Fruit fly (Drosophila melanogaster) whole organism, wandering third instar larva: ENCODE measurements around the gene Ts.

Experiments
- Abd-B ChIP-seq: fragments of >200 bp; optimal IDR thresholded peaks from 2 replicates; lab custom pipeline; 2017; ENCODE audit warnings: missing biosample characterization, missing genetic modification characterization
- CG9705 ChIP-seq: fragments of 200-800 bp; sonication (Bioruptor generic); optimal IDR thresholded peaks from 2 replicates; lab custom pipeline; 2018; ENCODE audit warnings: missing biosample characterization, mild to moderate bottlenecking, missing genetic modification characterization
- CrebA ChIP-seq: fragments of 200-800 bp; sonication (Bioruptor generic); optimal IDR thresholded peaks from 2 replicates; lab custom pipeline; 2016; ENCODE audit warnings: missing biosample characterization, mild to moderate bottlenecking, missing genetic modification characterization, borderline replicate concordance
- Dfd ChIP-seq: fragments of >200 bp; optimal IDR thresholded peaks from 2 replicates; lab custom pipeline; 2017; ENCODE audit warnings: missing biosample characterization, missing genetic modification characterization
- Dif ChIP-seq: fragments of 200-275, 200-300 bp; sonication (Bioruptor generic); optimal IDR thresholded peaks from 2 replicates; lab custom pipeline; 2018; ENCODE audit warnings: missing biosample characterization, missing genetic modification characterization; ENCODE audit not compliant: partially characterized antibody
- GATAd ChIP-seq: sonication (Bioruptor generic); optimal IDR thresholded peaks from 2 replicates; lab custom pipeline; 2016; ENCODE audit warnings: missing biosample characterization, missing genetic modification characterization
- HLH106 ChIP-seq: fragments of 200-800 bp; optimal IDR thresholded peaks from 3 replicates; lab custom pipeline; 2019; ENCODE audit warnings: missing biosample characterization, mild to moderate bottlenecking, missing genetic modification characterization, moderate library complexity
- Hnf4 ChIP-seq: fragments of 200-800 bp; sonication (Bioruptor generic); optimal IDR thresholded peaks from 2 replicates; lab custom pipeline; 2016; ENCODE audit warnings: missing biosample characterization, mild to moderate bottlenecking, missing genetic modification characterization
- Hr78 ChIP-seq: fragments of >200 bp; optimal IDR thresholded peaks from 2 replicates; lab custom pipeline; 2017; ENCODE audit warnings: missing biosample characterization, missing genetic modification characterization
- Hr83 ChIP-seq: fragments of 200-300 bp; sonication (Bioruptor generic); optimal IDR thresholded peaks from 2 replicates; lab custom pipeline; 2016; ENCODE audit warnings: missing biosample characterization, mild to moderate bottlenecking, missing genetic modification characterization, moderate library complexity; ENCODE audit not compliant: poor library complexity, severe bottlenecking
- Jra ChIP-seq: sonication (Bioruptor generic); optimal IDR thresholded peaks from 2 replicates; lab custom pipeline; 2016; ENCODE audit warnings: missing biosample characterization, missing genetic modification characterization
- Mio ChIP-seq: sonication (Bioruptor generic); optimal IDR thresholded peaks from 2 replicates; lab custom pipeline; 2016; ENCODE audit warnings: missing biosample characterization, missing genetic modification characterization
- Myc ChIP-seq: fragments of >200 bp; optimal IDR thresholded peaks from 2 replicates; lab custom pipeline; 2017
- N ChIP-seq: fragments of >200 bp; optimal IDR thresholded peaks from 2 replicates; lab custom pipeline; 2018; ENCODE audit warnings: missing biosample characterization, missing external identifiers, missing genetic modification characterization
- OdsH ChIP-seq: fragments of 200-800 bp; sonication (Bioruptor generic); optimal IDR thresholded peaks from 2 replicates; lab custom pipeline; 2016; ENCODE audit warnings: missing biosample characterization, mild to moderate bottlenecking, missing genetic modification characterization
- Rel ChIP-seq, 2 experiments: fragments of 200-800 bp; sonication (Bioruptor generic) in 1 of 2; optimal IDR thresholded peaks; 2 replicates in 1 of 2; 3 replicates in 1 of 2; lab custom pipeline; 2016 to 2019; ENCODE audit warnings: mild to moderate bottlenecking in 2 of 2, missing biosample characterization in 2 of 2, missing genetic modification characterization in 2 of 2, moderate library complexity in 1 of 2
- Sp1 ChIP-seq: fragments of 200-800 bp; sonication (Bioruptor generic); optimal IDR thresholded peaks from 3 replicates; lab custom pipeline; 2019; ENCODE audit warnings: missing biosample characterization, mild to moderate bottlenecking, missing genetic modification characterization, moderate library complexity
- Vsx2 ChIP-seq: fragments of 200-300, 225-300 bp; sonication (Bioruptor generic); optimal IDR thresholded peaks from 2 replicates; lab custom pipeline; 2018; ENCODE audit warnings: missing biosample characterization, missing genetic modification characterization; ENCODE audit not compliant: partially characterized antibody
- br ChIP-seq: fragments of 200-800 bp; sonication (Bioruptor generic); optimal IDR thresholded peaks from 2 replicates; lab custom pipeline; 2016; ENCODE audit warnings: missing biosample characterization, missing genetic modification characterization
- brk ChIP-seq: fragments of 200-800 bp; sonication (Bioruptor generic); optimal IDR thresholded peaks from 2 replicates; lab custom pipeline; 2016; ENCODE audit warnings: missing biosample characterization, mild to moderate bottlenecking, missing genetic modification characterization
- dl ChIP-seq, 2 experiments: fragments of 175-275, 200-275 bp in 1 of 2; fragments of 200-275 bp in 1 of 2; sonication (Bioruptor generic); optimal IDR thresholded peaks; lab custom pipeline; 2018; ENCODE audit warnings: mild to moderate bottlenecking in 2 of 2, missing biosample characterization in 2 of 2, missing genetic modification characterization in 2 of 2, moderate library complexity in 2 of 2; ENCODE audit not compliant: partially characterized antibody in 2 of 2, insufficient read depth in 1 of 2
- dmrt93B ChIP-seq: fragments of 200-800 bp; sonication (Bioruptor generic); optimal IDR thresholded peaks from 2 replicates; lab custom pipeline; 2018; ENCODE audit warnings: missing biosample characterization, mild to moderate bottlenecking, missing genetic modification characterization
- dsf ChIP-seq: sonication (Bioruptor generic); optimal IDR thresholded peaks from 2 replicates; lab custom pipeline; 2016; ENCODE audit warnings: missing biosample characterization, missing genetic modification characterization, borderline replicate concordance
- ey ChIP-seq: fragments of 200-800 bp; sonication (Bioruptor generic); optimal IDR thresholded peaks from 2 replicates; lab custom pipeline; 2016; ENCODE audit warnings: missing biosample characterization, missing genetic modification characterization
- foxo ChIP-seq, 2 experiments: fragments of 200-800 bp; sonication (Bioruptor generic); optimal IDR thresholded peaks; 2 replicates in 1 of 2; 3 replicates in 1 of 2; lab custom pipeline; 2016 to 2017; ENCODE audit warnings: missing biosample characterization in 2 of 2, missing genetic modification characterization in 2 of 2
- fru ChIP-seq: fragments of 200-800 bp; sonication (Bioruptor generic); optimal IDR thresholded peaks from 3 replicates; lab custom pipeline; 2016; ENCODE audit warnings: missing biosample characterization, mild to moderate bottlenecking, missing genetic modification characterization
- h ChIP-seq: fragments of 200-800 bp; sonication (Bioruptor generic); optimal IDR thresholded peaks from 3 replicates; lab custom pipeline; 2016; ENCODE audit warnings: missing biosample characterization, mild to moderate bottlenecking, missing genetic modification characterization
- jim ChIP-seq: fragments of 175-275, 200-325 bp; sonication (Bioruptor generic); optimal IDR thresholded peaks from 2 replicates; lab custom pipeline; 2016; ENCODE audit warnings: missing biosample characterization, mild to moderate bottlenecking, missing genetic modification characterization
- lola ChIP-seq: fragments of >200 bp; optimal IDR thresholded peaks from 2 replicates; lab custom pipeline; 2017; ENCODE audit warnings: missing biosample characterization, missing genetic modification characterization
- pan ChIP-seq: fragments of >200 bp; optimal IDR thresholded peaks from 2 replicates; lab custom pipeline; 2017
- psq ChIP-seq: fragments of 200-800 bp; sonication (Bioruptor generic); optimal IDR thresholded peaks from 3 replicates; lab custom pipeline; 2017; ENCODE audit warnings: missing biosample characterization, mild to moderate bottlenecking, missing genetic modification characterization, moderate library complexity
- rgr ChIP-seq: fragments of 200-800 bp; sonication (Bioruptor generic); optimal IDR thresholded peaks from 3 replicates; lab custom pipeline; 2016; ENCODE audit warnings: missing biosample characterization, mild to moderate bottlenecking, missing genetic modification characterization
- sage ChIP-seq: fragments of 200-800 bp; sonication (Bioruptor generic); optimal IDR thresholded peaks from 2 replicates; lab custom pipeline; 2016; ENCODE audit warnings: missing biosample characterization, mild to moderate bottlenecking, missing genetic modification characterization
- sv ChIP-seq: fragments of 200-800 bp; sonication (Bioruptor generic); optimal IDR thresholded peaks from 3 replicates; lab custom pipeline; 2016; ENCODE audit warnings: missing biosample characterization, missing genetic modification characterization
- tai ChIP-seq: sonication (Bioruptor generic); optimal IDR thresholded peaks from 2 replicates; lab custom pipeline; 2016; ENCODE audit warnings: missing biosample characterization, missing genetic modification characterization
- usp ChIP-seq: fragments of >200 bp; optimal IDR thresholded peaks from 2 replicates; lab custom pipeline; 2017; ENCODE audit warnings: missing biosample characterization, missing genetic modification characterization
- woc ChIP-seq: sonication (Bioruptor generic); optimal IDR thresholded peaks from 2 replicates; lab custom pipeline; 2016; ENCODE audit warnings: missing biosample characterization, mild to moderate bottlenecking, missing genetic modification characterization

Gene Ts

DNA sequence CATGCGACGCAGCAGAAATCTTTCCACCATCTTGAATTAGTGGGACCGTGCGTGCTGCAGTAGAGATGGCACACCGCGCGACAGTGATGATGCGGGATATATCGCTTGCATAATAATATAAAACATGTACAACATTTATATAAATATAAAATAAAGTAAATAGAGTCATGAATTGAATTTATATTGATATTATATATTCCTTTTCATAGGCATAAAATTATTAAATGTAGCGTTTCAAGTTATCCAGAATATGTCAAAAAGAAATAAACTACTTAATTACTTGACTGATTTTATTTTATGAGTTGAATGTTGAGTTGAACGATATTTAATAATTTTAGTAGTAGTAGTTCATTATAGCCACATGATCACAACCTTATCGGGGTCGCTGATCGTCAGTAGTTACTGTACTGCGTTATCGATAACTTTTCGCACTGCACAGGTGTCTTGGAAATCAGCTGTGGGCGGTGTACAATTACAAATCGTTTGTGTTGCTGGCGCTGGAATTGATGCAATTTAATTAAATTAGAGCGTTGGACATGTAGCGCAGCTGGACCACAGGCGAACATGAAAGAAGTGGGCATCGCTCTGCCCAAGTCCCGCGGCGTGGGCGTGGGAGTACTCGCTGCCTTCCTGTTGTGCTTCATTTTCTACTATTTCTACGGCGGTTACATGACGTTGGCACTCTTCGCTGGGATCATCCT, 18.4 kb upstream of the Ts start, which contains the start of the genes Chd1 and Bem46 (continued):
- TF ChIP-seq usp (GFP tag; lab: Kevin White, UChicago) (no peak), N (GFP tag; lab: Kevin White, UChicago) (no peak)

- TF ChIP-seq Hnf4 (GFP tag; lab: Kevin White, UChicago) (no peak), N (GFP tag; lab: Kevin White, UChicago) (no peak), pan (no peak), foxo (GFP tag; optimal IDR thresholded peaks at IDR 0.05; lab: Kevin White, UChicago) (no peak), psq (GFP tag; lab: Kevin White, UChicago) (no peak), sage (GFP tag; lab: Kevin White, UChicago) (no peak), brk (no peak), dl (GFP tag; optimal IDR thresholded peaks at IDR 0.05; lab: Kevin White, UChicago; ENCODE audit: insufficient read depth in 1 of 2, partially characterized antibody in 2 of 2) (no peak), HLH106 (tag; lab: Kevin White, UChicago) (no peak), GATAd (no peak), ey (GFP tag; lab: Kevin White, UChicago) (no peak), Hr83 (no peak), sv (GFP tag; lab: Kevin White, UChicago) (no peak), woc (GFP tag; lab: Kevin White, UChicago) (no peak)
These were observed 17.3 kb upstream of the Ts start for dm6 chr2L:2986776-2987175.

DNA sequence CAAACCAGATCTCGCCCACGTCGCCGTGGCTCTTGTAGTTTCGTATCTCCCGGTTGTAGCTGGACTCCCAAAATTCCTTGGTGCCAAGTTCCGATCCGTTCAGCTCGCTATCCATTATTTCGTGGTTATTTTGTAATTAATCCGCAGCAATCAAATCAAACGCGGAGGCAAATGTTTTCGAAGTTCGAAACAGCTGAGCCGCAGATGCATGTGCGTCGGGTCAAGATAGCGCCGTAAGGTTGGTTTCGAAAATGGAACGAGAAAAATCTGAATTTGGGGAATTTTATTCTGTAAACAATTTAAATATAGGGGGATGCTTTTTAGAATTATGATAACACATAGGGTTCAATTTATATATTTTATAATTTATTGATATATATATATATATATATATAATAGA, 9.7 kb upstream of the Ts start, which contains the start of gene CG9643:
Gene CG9643, minus strand, starts transcription at position 198 of the 400 bp plus-strand sequence.
- no peak for TF ChIP-seq Jra (GFP tag; lab: Kevin White, UChicago)
- peak; percentile 84 for TF ChIP-seq Myc (lab: Kevin White, UChicago)
- TF ChIP-seq Hnf4 (GFP tag; lab: Kevin White, UChicago): no peak
- no peak for TF ChIP-seq dmrt93B (GFP tag; lab: Kevin White, UChicago)
- no peak for TF ChIP-seq Mio (GFP tag; lab: Kevin White, UChicago)
- TF ChIP-seq dsf (GFP tag; lab: Kevin White, UChicago): no peak
- TF ChIP-seq br (GFP tag; lab: Kevin White, UChicago): no peak
- no peak for TF ChIP-seq brk
- no peak for TF ChIP-seq lola (GFP tag; lab: Kevin White, UChicago)
- TF ChIP-seq Hr78 (GFP tag; lab: Kevin White, UChicago): no peak
- no peak for TF ChIP-seq foxo (GFP tag; optimal IDR thresholded peaks at IDR 0.05; lab: Kevin White, UChicago)
- no peak for TF ChIP-seq OdsH (GFP tag; lab: Kevin White, UChicago)
- TF ChIP-seq Rel (GFP tag; optimal IDR thresholded peaks at IDR 0.05; lab: Kevin White, UChicago): no peak
- peak; percentile 100 for TF ChIP-seq Rel (tag; optimal IDR thresholded peaks at IDR 0.05; lab: Kevin White, UChicago)

- no peak for TF ChIP-seq Hnf4 (GFP tag; lab: Kevin White, UChicago)
- no peak for TF ChIP-seq Jra (GFP tag; lab: Kevin White, UChicago)
- TF ChIP-seq psq (GFP tag; lab: Kevin White, UChicago): peak; percentile 79
- no peak for TF ChIP-seq Rel (GFP tag; optimal IDR thresholded peaks at IDR 0.05; lab: Kevin White, UChicago)
- peak; percentile 68 for TF ChIP-seq Rel (tag; optimal IDR thresholded peaks at IDR 0.05; lab: Kevin White, UChicago)
- TF ChIP-seq Sp1 (GFP tag; lab: Kevin White, UChicago): peak; percentile 85
- no peak for TF ChIP-seq CrebA
- TF ChIP-seq h (GFP tag; lab: Kevin White, UChicago): no peak
- no peak for TF ChIP-seq usp (GFP tag; lab: Kevin White, UChicago)
- no peak for TF ChIP-seq jim (GFP tag; lab: Kevin White, UChicago)
- TF ChIP-seq foxo (GFP tag; optimal IDR thresholded peaks at IDR 0.05; lab: Kevin White, UChicago): peak in 1 of 2 experiments; percentile 93
- TF ChIP-seq Mio (GFP tag; lab: Kevin White, UChicago): no peak
- no peak for TF ChIP-seq sage (GFP tag; lab: Kevin White, UChicago)
- TF ChIP-seq dmrt93B (GFP tag; lab: Kevin White, UChicago): no peak
- TF ChIP-seq dl (GFP tag; optimal IDR thresholded peaks at IDR 0.05; lab: Kevin White, UChicago; ENCODE audit: insufficient read depth in 1 of 2, partially characterized antibody in 2 of 2): no peak
- no peak for TF ChIP-seq rgr
- no peak for TF ChIP-seq tai (GFP tag; lab: Kevin White, UChicago)
- TF ChIP-seq Myc (lab: Kevin White, UChicago): no peak
- TF ChIP-seq CG9705 (GFP tag; lab: Kevin White, UChicago): peak; percentile 89
- TF ChIP-seq HLH106 (tag; lab: Kevin White, UChicago): peak; percentile 90
- TF ChIP-seq woc (GFP tag; lab: Kevin White, UChicago): no peak
- no peak for TF ChIP-seq Dfd
- no peak for TF ChIP-seq pan
- TF ChIP-seq Hr83: peak; percentile 87
- no peak for TF ChIP-seq Vsx2
- no peak for TF ChIP-seq fru (GFP tag; lab: Kevin White, UChicago)
- TF ChIP-seq Hr78 (GFP tag; lab: Kevin White, UChicago): no peak
- no peak for TF ChIP-seq brk
- peak; percentile 88 for TF ChIP-seq OdsH (GFP tag; lab: Kevin White, UChicago)
- TF ChIP-seq Abd-B (GFP tag; lab: Kevin White, UChicago): no peak
- peak; percentile 71 for TF ChIP-seq GATAd
- TF ChIP-seq br (GFP tag; lab: Kevin White, UChicago): no peak
- TF ChIP-seq dsf (GFP tag; lab: Kevin White, UChicago): no peak
- no peak for TF ChIP-seq lola (GFP tag; lab: Kevin White, UChicago)
- TF ChIP-seq sv (GFP tag; lab: Kevin White, UChicago): peak; percentile 89
- no peak for TF ChIP-seq Dif
- TF ChIP-seq ey (GFP tag; lab: Kevin White, UChicago): peak; percentile 90
- no peak for TF ChIP-seq N (GFP tag; lab: Kevin White, UChicago)
These were observed 7.4 kb upstream of the Ts start, which contains the start of the genes CG9641 and CG3165 for dm6 chr2L:2976829-2977228. Gene CG9641, minus strand, starts transcription at chr2L:2976862. Gene CG3165, plus strand, starts transcription at chr2L:2977122.
